Fruit fly (Drosophila melanogaster) whole organism, adult: ENCODE results near the gene mus101.

ENCODE experiments used
- CG11617 ChIP-seq: fragments of 200-800 bp; sonication (Bioruptor generic); optimal IDR thresholded peaks from 2 replicates; lab custom pipeline; 2017; ENCODE audit warnings: mild to moderate bottlenecking, missing biosample characterization, missing genetic modification reagents, missing genetic modification characterization
- CG12768 ChIP-seq: fragments of 200-800 bp; sonication (Bioruptor generic); optimal IDR thresholded peaks from 2 replicates; lab custom pipeline; 2017; ENCODE audit warnings: missing biosample characterization, missing genetic modification characterization, mild to moderate bottlenecking, moderate library complexity, missing genetic modification reagents
- CG14711 ChIP-seq: fragments of 200-800 bp; sonication (Bioruptor generic); optimal IDR thresholded peaks from 2 replicates; lab custom pipeline; 2018; ENCODE audit warnings: missing biosample characterization, mild to moderate bottlenecking, missing genetic modification characterization, moderate library complexity
- CG1620 ChIP-seq: fragments of 200-800 bp; sonication (Bioruptor generic); optimal IDR thresholded peaks from 2 replicates; lab custom pipeline; 2016; ENCODE audit warnings: missing biosample characterization, missing genetic modification characterization
- CG33017 ChIP-seq: fragments of 200-800 bp; sonication (Bioruptor generic); optimal IDR thresholded peaks from 2 replicates; lab custom pipeline; 2018; ENCODE audit warnings: missing biosample characterization, mild to moderate bottlenecking, missing genetic modification characterization, moderate library complexity
- CG5204 ChIP-seq: fragments of 200-800 bp; sonication (Bioruptor generic); optimal IDR thresholded peaks from 2 replicates; lab custom pipeline; 2016; ENCODE audit warnings: missing biosample characterization, missing genetic modification characterization
- CG7045 ChIP-seq: fragments of 200-800 bp; sonication (Bioruptor generic); optimal IDR thresholded peaks from 2 replicates; lab custom pipeline; 2017; ENCODE audit warnings: missing biosample characterization, mild to moderate bottlenecking, missing genetic modification characterization
- CG7101 ChIP-seq: fragments of 200-800 bp; sonication (Bioruptor generic); optimal IDR thresholded peaks from 2 replicates; lab custom pipeline; 2018; ENCODE audit warnings: missing biosample characterization, mild to moderate bottlenecking, missing genetic modification characterization, moderate library complexity
- Clk ChIP-seq: fragments of 200-800 bp; sonication (Bioruptor generic); optimal IDR thresholded peaks from 2 replicates; lab custom pipeline; 2017; ENCODE audit warnings: missing biosample characterization, missing genetic modification characterization
- Crg-1 ChIP-seq: fragments of 200-800 bp; sonication (Bioruptor generic); optimal IDR thresholded peaks from 2 replicates; lab custom pipeline; 2016; ENCODE audit warnings: missing biosample characterization, missing genetic modification characterization
- Hr96 ChIP-seq: fragments of 200-800 bp; sonication (Bioruptor generic); optimal IDR thresholded peaks from 2 replicates; lab custom pipeline; 2016; ENCODE audit warnings: missing biosample characterization, missing genetic modification characterization
- Mnt ChIP-seq: fragments of 200-800 bp; sonication (Bioruptor generic); optimal IDR thresholded peaks from 2 replicates; lab custom pipeline; 2016; ENCODE audit warnings: missing biosample characterization, mild to moderate bottlenecking, missing genetic modification characterization
- bab1 ChIP-seq: fragments of 200-800 bp; sonication (Bioruptor generic); optimal IDR thresholded peaks from 3 replicates; lab custom pipeline; 2019; ENCODE audit warnings: missing biosample characterization, mild to moderate bottlenecking, missing genetic modification characterization, moderate library complexity
- cic ChIP-seq: fragments of 200-800 bp; sonication (Bioruptor generic); optimal IDR thresholded peaks from 2 replicates; lab custom pipeline; 2017; ENCODE audit warnings: missing biosample characterization, mild to moderate bottlenecking, missing genetic modification characterization, moderate library complexity
- cnc ChIP-seq, 2 experiments: fragments of >200 bp; optimal IDR thresholded peaks; 2 replicates each; lab custom pipeline; 2017
- kay ChIP-seq: fragments of 200-800 bp; sonication (Bioruptor generic); peaks from one replicate; lab custom pipeline; 2016; ENCODE audit warnings: missing biosample characterization, missing genetic modification characterization, borderline replicate concordance
- ovo ChIP-seq: fragments of 200-800 bp; sonication (Bioruptor generic); optimal IDR thresholded peaks from 2 replicates; lab custom pipeline; 2016; ENCODE audit warnings: missing biosample characterization, missing genetic modification characterization
- pad ChIP-seq: fragments of 200-800 bp; sonication (Bioruptor generic); optimal IDR thresholded peaks from 3 replicates; lab custom pipeline; 2017; ENCODE audit warnings: missing biosample characterization, missing genetic modification characterization, mild to moderate bottlenecking, moderate library complexity, missing genetic modification reagents
- tj ChIP-seq: fragments of 200-800 bp; sonication (Bioruptor generic); optimal IDR thresholded peaks from 3 replicates; lab custom pipeline; 2017; ENCODE audit warnings: missing biosample characterization, mild to moderate bottlenecking, missing genetic modification characterization, moderate library complexity
- toe ChIP-seq: fragments of 200-800 bp; sonication (Bioruptor generic); optimal IDR thresholded peaks from 2 replicates; lab custom pipeline; 2016; ENCODE audit warnings: missing biosample characterization, missing genetic modification characterization

Gene mus101

DNA sequence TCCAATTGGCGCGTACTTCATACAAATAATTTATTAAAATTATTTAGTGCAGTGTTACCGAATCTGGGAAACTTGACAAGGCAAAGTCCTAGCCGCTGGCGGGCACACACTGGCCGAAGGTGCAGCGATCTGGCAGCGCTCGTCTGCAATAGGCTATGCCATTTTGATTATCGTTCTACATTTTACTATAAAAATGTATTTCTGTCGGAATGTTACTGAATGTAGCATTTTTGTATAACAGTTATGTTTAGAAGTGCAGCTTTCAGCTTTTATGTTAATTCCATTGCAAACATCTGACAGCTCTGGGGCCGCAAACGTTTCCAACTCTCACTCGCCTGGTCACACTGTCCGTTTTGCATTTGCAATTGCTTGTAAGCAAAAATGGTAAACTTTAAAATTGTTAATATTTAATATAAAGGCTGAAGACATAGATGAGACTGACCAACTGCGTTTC is 22.6 kb downstream of the mus101 start, which contains the start of gene Grip91:
Gene Grip91, minus strand, starts transcription at position 85 of the 454 bp plus-strand sequence.
- TF ChIP-seq Crg-1, result peak; percentile 52
- peak; percentile 77 for TF ChIP-seq tj (GFP tag; lab: Kevin White, UChicago)
- no peak for TF ChIP-seq cnc (optimal IDR thresholded peaks at IDR 0.05; lab: Kevin White, UChicago)
- TF ChIP-seq CG11617 (GFP tag; lab: Kevin White, UChicago), result peak; percentile 17
- no peak for TF ChIP-seq cic (GFP tag; lab: Kevin White, UChicago)
- TF ChIP-seq Hr96 (GFP tag; lab: Kevin White, UChicago), result no peak
- TF ChIP-seq CG12768 (GFP tag; lab: Kevin White, UChicago), result no peak
- peak; percentile 23 for TF ChIP-seq toe (GFP tag; lab: Kevin White, UChicago)
- TF ChIP-seq Clk, result no peak
- TF ChIP-seq kay (GFP tag; lab: Kevin White, UChicago), result no peak
- TF ChIP-seq CG5204 (GFP tag; lab: Kevin White, UChicago), result no peak
- TF ChIP-seq pad (GFP tag; lab: Kevin White, UChicago), result peak; percentile 35
- TF ChIP-seq CG1620, result peak; percentile 49
- TF ChIP-seq CG33017, result no peak
- TF ChIP-seq bab1 (GFP tag; lab: Kevin White, UChicago), result peak; percentile 60
- TF ChIP-seq Mnt (GFP tag; lab: Kevin White, UChicago), result peak; percentile 44
- TF ChIP-seq CG14711 (tag; lab: Kevin White, UChicago), result peak; percentile 86

DNA sequence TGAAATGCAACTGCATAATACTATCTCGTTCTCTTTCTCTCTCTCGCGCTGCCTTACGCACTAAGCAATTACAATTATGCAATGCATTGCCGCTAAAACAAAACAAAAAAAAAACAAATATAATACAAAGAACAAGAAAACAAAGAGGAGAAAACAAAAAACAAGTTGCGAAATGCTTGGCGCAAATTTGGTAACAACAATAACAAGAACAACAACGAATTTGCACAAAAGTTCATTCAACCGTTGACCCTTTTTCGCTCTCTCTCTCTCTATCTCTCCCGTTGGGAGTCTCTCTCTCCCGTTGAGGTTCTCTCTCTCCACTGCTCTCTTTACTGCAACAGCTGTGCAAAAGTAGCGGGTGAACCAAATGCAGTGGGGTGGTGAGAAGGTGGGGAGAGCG is 25.0 kb downstream of the mus101 start:
- TF ChIP-seq tj (GFP tag; lab: Kevin White, UChicago), result peak; percentile 20
- no peak for TF ChIP-seq Hr96 (GFP tag; lab: Kevin White, UChicago)

DNA sequence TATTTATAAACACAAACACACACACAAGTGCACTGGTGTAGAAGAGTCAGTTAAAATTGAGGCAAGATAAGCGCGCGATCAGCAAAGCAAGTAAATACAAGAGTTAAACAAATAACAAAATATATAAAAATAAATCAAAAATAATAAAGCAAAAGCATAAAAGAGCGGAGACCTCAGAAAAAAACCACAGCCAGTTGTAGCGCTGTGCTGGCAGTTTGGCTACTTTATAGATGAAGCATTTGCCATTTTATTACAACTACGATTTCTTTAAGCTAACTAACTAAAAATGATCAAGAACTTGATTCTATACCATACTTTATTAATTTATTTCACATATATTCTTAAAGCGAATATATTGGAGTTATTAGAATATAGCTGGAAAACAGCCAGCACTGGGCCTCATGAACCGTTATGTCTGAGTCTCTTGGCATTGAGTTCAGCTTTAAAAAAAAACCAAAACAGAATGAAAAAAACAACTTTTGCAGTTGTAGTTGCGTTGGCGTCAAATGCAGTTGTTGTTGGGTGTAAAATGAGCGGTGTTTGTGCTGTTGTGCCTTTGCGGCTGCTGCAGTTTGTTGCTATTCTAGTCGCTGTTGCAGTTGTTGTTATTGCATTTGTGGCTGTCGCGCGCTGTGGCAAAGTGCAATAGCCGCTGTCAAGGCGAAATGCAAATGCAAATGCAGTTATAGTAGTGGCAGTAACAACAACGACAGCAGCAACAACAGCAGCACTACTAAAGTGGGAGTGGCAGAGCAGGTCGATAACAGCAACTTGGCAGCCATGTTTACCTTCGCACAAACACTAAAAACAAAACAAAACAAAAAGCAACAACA is 25.8 kb downstream of the mus101 start:
- TF ChIP-seq Clk (no peak), CG11617 (GFP tag; lab: Kevin White, UChicago) (no peak), bab1 (GFP tag; lab: Kevin White, UChicago) (peak; percentile 17), tj (GFP tag; lab: Kevin White, UChicago) (peak; percentile 75), Hr96 (GFP tag; lab: Kevin White, UChicago) (no peak), cnc (optimal IDR thresholded peaks at IDR 0.05; lab: Kevin White, UChicago) (no peak), CG1620 (no peak), kay (GFP tag; lab: Kevin White, UChicago) (peak; percentile 49), CG12768 (GFP tag; lab: Kevin White, UChicago) (no peak), CG7101 (tag; lab: Kevin White, UChicago) (no peak), CG5204 (GFP tag; lab: Kevin White, UChicago) (no peak), toe (GFP tag; lab: Kevin White, UChicago) (no peak), pad (GFP tag; lab: Kevin White, UChicago) (no peak), Crg-1 (no peak), CG33017 (no peak), ovo (GFP tag; lab: Kevin White, UChicago) (peak; percentile 65)

DNA sequence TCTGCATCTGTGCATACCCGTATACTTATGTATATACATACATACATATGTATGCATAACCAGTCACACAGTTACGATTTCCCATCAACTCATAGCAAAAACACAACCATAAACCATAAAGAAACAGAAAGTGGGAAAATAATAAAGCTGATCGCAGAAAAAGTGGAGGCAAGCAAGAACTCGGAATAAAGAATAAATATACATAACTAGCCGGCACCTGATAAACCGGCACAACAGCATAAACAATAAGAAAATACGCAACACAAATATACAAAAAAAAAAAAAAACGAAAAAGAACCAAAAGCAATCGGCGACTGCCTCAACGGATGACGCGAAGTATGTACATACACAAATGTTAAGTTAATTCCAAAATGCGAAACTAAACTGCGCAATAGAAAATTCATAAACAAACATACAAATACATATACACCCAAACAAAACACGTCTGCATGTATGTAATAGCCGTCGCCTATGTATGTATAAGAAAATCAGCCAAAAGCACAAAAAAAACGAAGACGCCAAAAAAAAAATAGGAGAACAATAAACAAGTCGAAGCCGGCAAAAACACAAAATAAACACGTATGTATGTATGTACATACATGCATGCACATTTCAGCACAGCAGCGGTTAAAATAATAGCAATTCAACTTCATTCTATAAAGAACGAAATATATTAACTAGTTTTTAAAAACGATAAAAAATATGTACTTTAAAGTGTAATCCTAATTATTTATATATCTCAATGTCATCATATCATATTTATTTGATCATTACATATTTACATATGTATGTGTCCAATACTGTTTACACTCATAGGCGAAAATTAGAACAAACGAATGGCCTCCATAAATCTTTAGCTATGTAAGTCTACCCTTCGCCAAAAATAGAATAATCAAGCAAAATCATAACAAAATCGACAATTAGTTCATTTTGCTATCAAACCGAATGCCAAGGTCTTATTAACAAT is 27.1 kb downstream of the mus101 start:
- TF ChIP-seq Hr96 (GFP tag; lab: Kevin White, UChicago) (no peak), pad (GFP tag; lab: Kevin White, UChicago) (no peak), bab1 (GFP tag; lab: Kevin White, UChicago) (peak; percentile 47), Mnt (GFP tag; lab: Kevin White, UChicago) (peak; percentile 70), cic (GFP tag; lab: Kevin White, UChicago) (peak; percentile 12), CG7101 (tag; lab: Kevin White, UChicago) (peak; percentile 84), CG33017 (peak; percentile 54), cnc (optimal IDR thresholded peaks at IDR 0.05; lab: Kevin White, UChicago) (no peak), CG5204 (GFP tag; lab: Kevin White, UChicago) (peak; percentile 36), CG7045 (GFP tag; lab: Kevin White, UChicago) (peak; percentile 50), tj (GFP tag; lab: Kevin White, UChicago) (peak; percentile 63), ovo (GFP tag; lab: Kevin White, UChicago) (peak; percentile 63), CG14711 (tag; lab: Kevin White, UChicago) (peak; percentile 75), CG11617 (GFP tag; lab: Kevin White, UChicago) (peak; percentile 76), Clk (no peak)

DNA sequence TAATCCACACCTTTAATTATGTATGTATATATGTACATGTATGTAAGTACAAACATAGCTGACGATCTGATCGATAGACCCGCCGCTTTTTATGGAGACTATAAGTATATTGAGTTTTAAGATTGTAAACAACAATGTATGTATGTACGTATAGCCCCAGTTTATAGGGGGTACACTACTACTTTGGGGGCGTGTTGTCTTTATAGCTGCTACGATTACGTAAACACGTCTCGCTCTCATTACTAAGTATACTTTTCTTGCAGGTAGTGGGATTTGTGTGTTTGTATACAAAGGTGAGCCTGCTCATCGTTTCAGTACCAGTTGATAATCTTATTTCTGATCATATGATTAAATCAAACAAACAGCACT is 27.8 kb downstream of the mus101 start:
- TF ChIP-seq CG11617 (GFP tag; lab: Kevin White, UChicago), result no peak
- TF ChIP-seq kay (GFP tag; lab: Kevin White, UChicago), result peak; percentile 78
- TF ChIP-seq cic (GFP tag; lab: Kevin White, UChicago), result peak; percentile 81
